Fruit fly (Drosophila melanogaster) whole organism, embryonic: ENCODE results near the gene Pi3K21B.
A peak's percentile ranks its signal among the peaks of the same experiment; 100 is the strongest.

ENCODE experiments used
- Blimp-1 ChIP-seq: fragments of 200-800 bp; sonication (Bioruptor generic); optimal IDR thresholded peaks from 3 replicates; lab custom pipeline; 2018; ENCODE audit warnings: missing biosample characterization, missing genetic modification characterization, mild to moderate bottlenecking, moderate library complexity, missing genetic modification reagents
- CG10565 ChIP-seq: fragments of 200-800 bp; sonication (Bioruptor generic); optimal IDR thresholded peaks from 3 replicates; lab custom pipeline; 2016; ENCODE audit warnings: missing biosample characterization, mild to moderate bottlenecking, missing genetic modification characterization
- CG12942 ChIP-seq: fragments of 200-800 bp; sonication (Bioruptor generic); optimal IDR thresholded peaks from 3 replicates; lab custom pipeline; 2016; ENCODE audit warnings: missing biosample characterization, missing genetic modification characterization
- CG13775 ChIP-seq: fragments of 200-800 bp; sonication (Bioruptor generic); optimal IDR thresholded peaks from 3 replicates; lab custom pipeline; 2017; ENCODE audit warnings: missing biosample characterization, mild to moderate bottlenecking, missing genetic modification characterization
- CG15479 ChIP-seq: fragments of 200-800 bp; sonication (Bioruptor generic); optimal IDR thresholded peaks from 3 replicates; lab custom pipeline; 2019; ENCODE audit warnings: missing biosample characterization, mild to moderate bottlenecking, missing genetic modification characterization, moderate library complexity
- CG17186 ChIP-seq: fragments of 200-800 bp; sonication (Bioruptor generic); optimal IDR thresholded peaks from 3 replicates; lab custom pipeline; 2017; ENCODE audit warnings: missing biosample characterization, missing genetic modification reagents, missing genetic modification characterization
- CG18011 ChIP-seq: fragments of 200-800 bp; sonication (Bioruptor generic); optimal IDR thresholded peaks from 2 replicates; lab custom pipeline; 2017; ENCODE audit warnings: missing biosample characterization, missing genetic modification characterization, mild to moderate bottlenecking, moderate library complexity, missing genotype
- CG1832 ChIP-seq: fragments of 200-800 bp; sonication (Bioruptor generic); optimal IDR thresholded peaks from 2 replicates; lab custom pipeline; 2017; ENCODE audit warnings: missing biosample characterization, mild to moderate bottlenecking, missing genetic modification characterization, inconsistent platforms
- CG2120 ChIP-seq: fragments of 200-800 bp; sonication (Bioruptor generic); optimal IDR thresholded peaks from 3 replicates; lab custom pipeline; 2016; ENCODE audit warnings: missing biosample characterization, missing genetic modification characterization
- CG2712 ChIP-seq: fragments of 200-800 bp; optimal IDR thresholded peaks from 3 replicates; lab custom pipeline; 2019; ENCODE audit warnings: missing biosample characterization, mild to moderate bottlenecking, missing genetic modification characterization, moderate library complexity
- CG42726 ChIP-seq: fragments of 200-800 bp; sonication (Bioruptor generic); IDR thresholded peaks from 2 replicates; pipeline ENCODE4 v1.3.6; 2022; ENCODE audit warnings: missing biosample characterization, missing genetic modification characterization; ENCODE audit not compliant: partially characterized antibody
- CG4360 ChIP-seq: fragments of 200-800 bp; sonication (Bioruptor generic); IDR thresholded peaks from 2 replicates; pipeline ENCODE4 v1.3.6; 2022; ENCODE audit warnings: missing biosample characterization, missing genetic modification characterization
- CG4730 ChIP-seq: fragments of 200-800 bp; sonication (Bioruptor generic); IDR thresholded peaks from 2 replicates; pipeline ENCODE4 v1.3.6; 2022; ENCODE audit warnings: missing biosample characterization, missing genetic modification characterization
- CG7963 ChIP-seq: fragments of 200-800 bp; sonication (Bioruptor generic); IDR thresholded peaks from 3 replicates; pipeline ENCODE4 v1.3.6; 2022; ENCODE audit warnings: missing biosample characterization, missing genetic modification characterization; ENCODE audit not compliant: partially characterized antibody
- CG8924 ChIP-seq: fragments of 200-800 bp; optimal IDR thresholded peaks from 3 replicates; lab custom pipeline; 2019; ENCODE audit warnings: missing biosample characterization, mild to moderate bottlenecking, missing genetic modification characterization, moderate library complexity
- CG9727 ChIP-seq: fragments of 200-800 bp; sonication (Bioruptor generic); optimal IDR thresholded peaks from 3 replicates; lab custom pipeline; 2017; ENCODE audit warnings: missing biosample characterization, mild to moderate bottlenecking, missing genetic modification characterization
- Fer2 ChIP-seq: fragments of 200-800 bp; sonication (Bioruptor generic); optimal IDR thresholded peaks from 2 replicates; lab custom pipeline; 2018; ENCODE audit warnings: missing biosample characterization, mild to moderate bottlenecking, missing genetic modification characterization, moderate library complexity
- HLH3B ChIP-seq: fragments of 200-800 bp; sonication (Bioruptor generic); IDR thresholded peaks from 2 replicates; pipeline ENCODE4 v1.3.6; 2022; ENCODE audit warnings: missing biosample characterization, missing genetic modification characterization
- HLH4C ChIP-seq: fragments of 200-800 bp; sonication (Bioruptor generic); IDR thresholded peaks from 3 replicates; pipeline ENCODE4 v1.3.6; 2022; ENCODE audit warnings: missing biosample characterization, missing genetic modification characterization; ENCODE audit not compliant: partially characterized antibody
- Hand ChIP-seq: fragments of 200-800 bp; sonication (Bioruptor generic); optimal IDR thresholded peaks from 2 replicates; lab custom pipeline; 2017; ENCODE audit warnings: mild to moderate bottlenecking, missing biosample characterization, missing genetic modification reagents, missing genetic modification characterization
- HmgD ChIP-seq: fragments of 200-800 bp; sonication (Bioruptor generic); optimal IDR thresholded peaks from 3 replicates; lab custom pipeline; 2016; ENCODE audit warnings: missing biosample characterization, missing genetic modification characterization
- Hr3 ChIP-seq: fragments of 200-800 bp; sonication (Bioruptor generic); optimal IDR thresholded peaks from 3 replicates; lab custom pipeline; 2016; ENCODE audit warnings: missing biosample characterization, missing genetic modification characterization
- Hr51 ChIP-seq, 2 experiments: fragments of 200-800 bp; sonication (Bioruptor generic); optimal IDR thresholded peaks; 2 replicates in 1 of 2; 3 replicates in 1 of 2; lab custom pipeline; 2016 to 2018; ENCODE audit warnings: missing biosample characterization in 2 of 2, missing genetic modification characterization in 2 of 2, mild to moderate bottlenecking in 1 of 2, moderate library complexity in 1 of 2
- Meics ChIP-seq: fragments of 200-800 bp; sonication (Bioruptor generic); optimal IDR thresholded peaks from 2 replicates; lab custom pipeline; 2017; ENCODE audit warnings: missing biosample characterization, mild to moderate bottlenecking, missing genetic modification characterization
- Opbp ChIP-seq: fragments of 200-800 bp; sonication (Bioruptor generic); IDR thresholded peaks from 3 replicates; pipeline ENCODE4 v1.3.6; 2022; ENCODE audit warnings: missing biosample characterization, missing genetic modification characterization; ENCODE audit not compliant: partially characterized antibody
- PHDP ChIP-seq: fragments of 200-800 bp; sonication (Bioruptor generic); optimal IDR thresholded peaks from 3 replicates; lab custom pipeline; 2018; ENCODE audit warnings: missing biosample characterization, mild to moderate bottlenecking, missing genetic modification characterization, moderate library complexity
- Pdp1 ChIP-seq, 2 experiments: fragments of 200-800 bp; sonication (Bioruptor generic); optimal IDR thresholded peaks; 3 replicates each; lab custom pipeline; 2016; ENCODE audit warnings: missing biosample characterization in 2 of 2, missing genetic modification characterization in 2 of 2, mild to moderate bottlenecking in 1 of 2, moderate library complexity in 1 of 2
- Poxn ChIP-seq: fragments of 200-800 bp; sonication (Bioruptor generic); IDR thresholded peaks from 2 replicates; pipeline ENCODE4 v1.3.6; 2022; ENCODE audit warnings: missing biosample characterization, missing genetic modification characterization
- Trl ChIP-seq, 3 experiments: fragments of >200 bp in 2 of 3; fragments of 200-800 bp in 1 of 3; sonication (Bioruptor generic) in 1 of 3; optimal IDR thresholded peaks; 2 replicates in 1 of 3; 3 replicates in 2 of 3; lab custom pipeline; 2016 to 2017; ENCODE audit warnings: missing biosample characterization in 1 of 3, missing genetic modification characterization in 1 of 3
- bbx ChIP-seq: fragments of 200-800 bp; sonication (Bioruptor generic); IDR thresholded peaks from 2 replicates; pipeline ENCODE4 v1.3.6; 2022; ENCODE audit warnings: missing biosample characterization, missing genetic modification characterization; ENCODE audit not compliant: partially characterized antibody
- caup ChIP-seq: fragments of 200-800 bp; sonication (Bioruptor generic); optimal IDR thresholded peaks from 3 replicates; lab custom pipeline; 2017; ENCODE audit warnings: missing biosample characterization, mild to moderate bottlenecking, missing genetic modification characterization, moderate library complexity; ENCODE audit not compliant: severe bottlenecking
- dpn ChIP-seq, 2 experiments: fragments of 200-800 bp; sonication (Bioruptor generic); optimal IDR thresholded peaks; 3 replicates each; lab custom pipeline; 2016; ENCODE audit warnings: missing biosample characterization in 2 of 2, missing genetic modification characterization in 2 of 2
- grau ChIP-seq: fragments of 200-800 bp; optimal IDR thresholded peaks from 3 replicates; lab custom pipeline; 2019; ENCODE audit warnings: missing biosample characterization, mild to moderate bottlenecking, missing genetic modification characterization, moderate library complexity
- hbn ChIP-seq: fragments of 200-800 bp; sonication (Bioruptor generic); IDR thresholded peaks from 2 replicates; pipeline ENCODE4 v1.3.6; 2022; ENCODE audit warnings: missing biosample characterization, missing genetic modification characterization; ENCODE audit not compliant: partially characterized antibody
- jumu ChIP-seq: fragments of 200-800 bp; sonication (Bioruptor generic); optimal IDR thresholded peaks from 3 replicates; lab custom pipeline; 2016; ENCODE audit warnings: missing biosample characterization, missing genetic modification characterization
- mam ChIP-seq: fragments of 200-800 bp; sonication (Bioruptor generic); optimal IDR thresholded peaks from 3 replicates; lab custom pipeline; 2016; ENCODE audit warnings: missing biosample characterization, missing genetic modification characterization
- mirr ChIP-seq: fragments of 200-800 bp; sonication (Bioruptor generic); optimal IDR thresholded peaks from 3 replicates; lab custom pipeline; 2018; ENCODE audit warnings: missing biosample characterization, mild to moderate bottlenecking, missing genetic modification characterization
- p53 ChIP-seq: fragments of 200-800 bp; sonication (Bioruptor generic); optimal IDR thresholded peaks from 2 replicates; lab custom pipeline; 2016; ENCODE audit warnings: missing biosample characterization, missing genetic modification characterization
- phol ChIP-seq: fragments of 200-800 bp; sonication (Bioruptor generic); optimal IDR thresholded peaks from 3 replicates; lab custom pipeline; 2018; ENCODE audit warnings: missing biosample characterization, mild to moderate bottlenecking, missing genetic modification characterization, moderate library complexity
- prd ChIP-seq, 3 experiments: fragments of >200 bp in 2 of 3; fragments of 200-800 bp in 1 of 3; sonication (Bioruptor generic) in 1 of 3; optimal IDR thresholded peaks in 2 of 3; IDR thresholded peaks in 1 of 3; 2 replicates in 2 of 3; 3 replicates in 1 of 3; pipeline versions ENCODE4 v1.3.6 to Lab custom; 2017 to 2022; ENCODE audit warnings: missing biosample characterization in 1 of 3, missing genetic modification characterization in 1 of 3
- slbo ChIP-seq: fragments of 200-800 bp; sonication (Bioruptor generic); IDR thresholded peaks from 2 replicates; pipeline ENCODE4 v1.3.6; 2022; ENCODE audit warnings: missing biosample characterization, missing genetic modification characterization
- slou ChIP-seq: fragments of 200-800 bp; sonication (Bioruptor generic); optimal IDR thresholded peaks from 3 replicates; lab custom pipeline; 2016; ENCODE audit warnings: missing biosample characterization, missing genetic modification characterization
- sob ChIP-seq: fragments of 200-800 bp; sonication (Bioruptor generic); IDR thresholded peaks from 2 replicates; pipeline ENCODE4 v1.3.6; 2022; ENCODE audit warnings: missing biosample characterization, missing genetic modification characterization
- twi ChIP-seq: fragments of 200-800 bp; optimal IDR thresholded peaks from 2 replicates; lab custom pipeline; 2019; ENCODE audit warnings: missing biosample characterization, mild to moderate bottlenecking, missing genetic modification characterization, moderate library complexity
- unc-4 ChIP-seq: fragments of 200-800 bp; sonication (Bioruptor generic); IDR thresholded peaks from 2 replicates; pipeline ENCODE4 v1.3.6; 2022; ENCODE audit warnings: missing biosample characterization, missing genetic modification characterization; ENCODE audit not compliant: partially characterized antibody
- vfl ChIP-seq: fragments of 200-800 bp; sonication (Bioruptor generic); optimal IDR thresholded peaks from 2 replicates; lab custom pipeline; 2016; ENCODE audit warnings: missing biosample characterization, missing genetic modification characterization
- zfh2 ChIP-seq: fragments of 200-800 bp; sonication (Bioruptor generic); optimal IDR thresholded peaks from 2 replicates; lab custom pipeline; 2016; ENCODE audit warnings: missing biosample characterization, missing genetic modification characterization

Pi3K21B gene

DNA sequence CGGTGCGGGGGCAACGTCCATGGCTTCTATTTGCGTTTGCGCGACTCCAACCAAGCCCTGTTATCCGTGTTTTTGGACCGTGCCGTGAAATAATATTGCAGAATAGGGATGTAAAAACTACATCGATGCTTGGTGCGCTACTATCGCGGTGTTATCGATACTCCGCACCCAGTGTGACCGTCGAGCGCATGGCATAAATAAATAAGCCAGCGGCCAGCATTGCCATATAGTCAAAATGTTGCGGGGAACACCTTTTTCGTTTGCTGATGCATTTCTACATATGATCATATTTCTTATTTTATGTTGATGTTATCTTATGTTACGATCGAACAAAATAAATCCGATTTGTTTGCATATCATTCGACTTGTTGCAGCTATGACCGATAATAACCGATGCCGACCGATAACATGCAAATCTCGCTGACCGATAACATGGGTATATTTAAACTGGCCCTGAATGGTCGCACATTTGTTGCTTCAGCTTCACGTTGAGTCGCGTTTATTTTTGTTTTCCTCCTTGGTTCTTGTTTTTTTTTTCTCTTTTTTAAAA is 20.5 kb upstream of the Pi3K21B start, which contains the start of gene smo (continued):
- TF ChIP-seq HLH4C (GFP tag; lab: Robert Waterston, UW): peak; percentile 86
- TF ChIP-seq CG7963 (GFP tag; lab: Robert Waterston, UW): peak; percentile 73
- TF ChIP-seq jumu (GFP tag; lab: Kevin White, UChicago): peak; percentile 61
- peak; percentile 40 to 66 for TF ChIP-seq Pdp1 (GFP tag; optimal IDR thresholded peaks at IDR 0.05; lab: Kevin White, UChicago)
- TF ChIP-seq Hr51 (GFP tag; optimal IDR thresholded peaks at IDR 0.05; lab: Kevin White, UChicago): peak in 1 of 2 experiments; percentile 68
- no peak for TF ChIP-seq mirr (GFP tag; lab: Kevin White, UChicago)
- TF ChIP-seq CG17186: peak; percentile 96
- TF ChIP-seq Blimp-1 (GFP tag; lab: Kevin White, UChicago): no peak
- TF ChIP-seq hbn: peak; percentile 79
- TF ChIP-seq PHDP (tag; lab: Kevin White, UChicago): peak; percentile 32
- peak; percentile 81 for TF ChIP-seq Opbp
- no peak for TF ChIP-seq CG4360 (GFP tag; lab: Robert Waterston, UW)
- no peak for TF ChIP-seq Hand
- TF ChIP-seq CG18011: peak; percentile 19
- TF ChIP-seq prd (optimal IDR thresholded peaks at IDR 0.05; lab: Kevin White, UChicago): no peak
- TF ChIP-seq prd (GFP tag; IDR thresholded peaks at IDR 0.05; lab: Robert Waterston, UW): 0 out of 3 replicates have a peak, but pooled peaks have one; percentile 23
- TF ChIP-seq dpn (GFP tag; optimal IDR thresholded peaks at IDR 0.05; lab: Kevin White, UChicago): peak; percentile 48 to 52
- TF ChIP-seq CG13775: peak; percentile 32
- no peak for TF ChIP-seq CG15479 (GFP tag; lab: Kevin White, UChicago)
- TF ChIP-seq Poxn: no peak
- TF ChIP-seq CG2712 (tag; lab: Kevin White, UChicago): peak; percentile 49
- TF ChIP-seq Trl (optimal IDR thresholded peaks at IDR 0.05; lab: Kevin White, UChicago): peak in 1 of 2 experiments; percentile 2
- TF ChIP-seq Trl (GFP tag; optimal IDR thresholded peaks at IDR 0.05; lab: Kevin White, UChicago): peak; percentile 51
- TF ChIP-seq caup (GFP tag; lab: Kevin White, UChicago): peak; percentile 13
- TF ChIP-seq CG4730 (GFP tag; lab: Robert Waterston, UW): no peak
- TF ChIP-seq p53 (GFP tag; lab: Kevin White, UChicago): peak; percentile 69
- peak; percentile 3 for TF ChIP-seq vfl (GFP tag; lab: Kevin White, UChicago)
- peak; percentile 25 for TF ChIP-seq twi
- peak; percentile 16 for TF ChIP-seq CG8924 (tag; lab: Kevin White, UChicago)
- TF ChIP-seq HLH3B (GFP tag; lab: Robert Waterston, UW): no peak
- TF ChIP-seq CG42726 (GFP tag; lab: Robert Waterston, UW): peak; percentile 89
- TF ChIP-seq mam (GFP tag; lab: Kevin White, UChicago): peak; percentile 22
- TF ChIP-seq bbx: peak; percentile 72
- TF ChIP-seq zfh2 (GFP tag; lab: Kevin White, UChicago): peak; percentile 34
- TF ChIP-seq slbo (GFP tag; lab: Robert Waterston, UW): peak; percentile 44; the same call in 1 of the 2 replicates
- 0 out of 2 replicates have a peak, but pooled peaks have one; percentile 24 for TF ChIP-seq sob (GFP tag; lab: Robert Waterston, UW)
- peak; percentile 44 for TF ChIP-seq slou
- peak; percentile 57 for TF ChIP-seq HmgD (GFP tag; lab: Kevin White, UChicago)
- TF ChIP-seq Fer2 (tag; lab: Kevin White, UChicago): no peak
- TF ChIP-seq Hr3 (GFP tag; lab: Kevin White, UChicago): peak; percentile 33
- TF ChIP-seq CG1832 (GFP tag; lab: Kevin White, UChicago): no peak
- peak; percentile 64 for TF ChIP-seq phol
- TF ChIP-seq CG12942 (GFP tag; lab: Kevin White, UChicago): peak; percentile 27
- peak; percentile 28 for TF ChIP-seq grau (tag; lab: Kevin White, UChicago)
- TF ChIP-seq CG2120 (GFP tag; lab: Kevin White, UChicago): peak; percentile 62
- no peak for TF ChIP-seq Meics (GFP tag; lab: Kevin White, UChicago)
- peak; percentile 87 for TF ChIP-seq unc-4
- peak; percentile 47 for TF ChIP-seq CG9727 (GFP tag; lab: Kevin White, UChicago)
- no peak for TF ChIP-seq CG10565 (GFP tag; lab: Kevin White, UChicago)
